Worm (Caenorhabditis elegans): ENCODE measurements around the gene gpx-7.

The gpx-7 gene

DNA sequence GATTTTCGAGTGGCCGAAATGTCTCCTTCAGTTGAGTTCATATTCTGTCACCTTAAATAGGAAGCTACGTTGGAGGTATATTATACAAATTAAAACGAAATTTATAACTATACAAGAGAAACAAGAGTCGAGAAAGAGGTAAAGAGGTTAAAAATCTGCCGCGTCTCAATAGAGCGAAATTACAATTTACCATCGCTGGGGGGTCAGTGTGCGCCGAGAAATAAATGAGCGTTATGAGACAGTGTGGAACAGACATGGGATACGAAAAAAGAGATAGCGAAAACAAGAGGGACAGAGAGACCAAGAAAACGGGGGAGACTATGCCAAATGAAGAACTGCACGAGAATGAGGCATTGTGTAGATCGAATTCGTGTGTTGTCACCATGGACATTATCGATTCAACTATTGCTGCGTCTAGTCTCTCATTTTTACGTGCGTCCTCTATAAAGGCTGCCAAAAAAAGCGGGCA lies 11.7 kb downstream of the gpx-7 start, which contains the start of gene ZK154.5 (continued):
- TF ChIP-seq efl-3 (GFP tag; optimal IDR thresholded peaks at IDR 0.05) (no peak), nhr-28 (tag; optimal IDR thresholded peaks at IDR 0.05) (no peak), ceh-8 (GFP tag; optimal IDR thresholded peaks at IDR 0.05) (no peak), unc-98 (GFP tag; IDR thresholded peaks at IDR 0.05) (no peak), tlp-1 (tag; optimal IDR thresholded peaks at IDR 0.05) (no peak), mab-9 (GFP tag; IDR thresholded peaks at IDR 0.05) (no peak), lsy-2 (tag; optimal IDR thresholded peaks at IDR 0.05) (peak; percentile 18 to 61), unc-62 (GFP tag; optimal IDR thresholded peaks at IDR 0.05) (no peak), fkh-8 (tag; optimal IDR thresholded peaks at IDR 0.05) (peak; percentile 43), ztf-4 (tag; optimal IDR thresholded peaks at IDR 0.05) (no peak), nhr-71 (tag; optimal IDR thresholded peaks at IDR 0.05) (peak; percentile 59), nhr-47 (tag; optimal IDR thresholded peaks at IDR 0.05) (peak; percentile 41), nhr-85 (tag) (peak; percentile 36), hpl-2 (GFP tag; optimal IDR thresholded peaks at IDR 0.05) (no peak), egl-27 (tag; optimal IDR thresholded peaks at IDR 0.05) (no peak), Y116A8C.19 (tag; optimal IDR thresholded peaks at IDR 0.05; ENCODE audit: borderline replicate concordance) (no peak), C16A3.4 (tag; optimal IDR thresholded peaks at IDR 0.05) (peak; percentile 30), zip-4 (GFP tag; optimal IDR thresholded peaks at IDR 0.05) (no peak), ceh-88 (GFP tag; IDR thresholded peaks at IDR 0.05) (no peak), lin-13 (GFP tag; optimal IDR thresholded peaks at IDR 0.05) (no peak), mef-2 (tag; optimal IDR thresholded peaks at IDR 0.05) (no peak), elt-3 (tag; optimal IDR thresholded peaks at IDR 0.05) (peak in 1 of 6 experiments; percentile 50), C04F5.9 (tag; optimal IDR thresholded peaks at IDR 0.05) (no peak), blmp-1 (tag; optimal IDR thresholded peaks at IDR 0.05) (peak; percentile 52), efl-1 (optimal IDR thresholded peaks at IDR 0.05) (peak; percentile 44 to 84), efl-1 (GFP tag; optimal IDR thresholded peaks at IDR 0.05 in 1 of 2) (peak in 1 of 2 experiments; percentile 19), fkh-10 (GFP tag; optimal IDR thresholded peaks at IDR 0.05) (no peak), alr-1 (tag; optimal IDR thresholded peaks at IDR 0.05; ENCODE audit: borderline replicate concordance) (no peak), fos-1 (tag; optimal IDR thresholded peaks at IDR 0.05) (no peak), grh-1 (GFP tag; IDR thresholded peaks at IDR 0.05) (no peak), ceh-90 (tag; optimal IDR thresholded peaks at IDR 0.05) (no peak), nhr-20 (tag; optimal IDR thresholded peaks at IDR 0.05) (peak; percentile 59)

ce11 chrX:7782389-7782788 lies 17.2 kb downstream of the gpx-7 start, which contains the start of gene ZK154.4:
Gene ZK154.4, minus strand, starts transcription at chrX:7782415.
- TF ChIP-seq hlh-17 (GFP tag; optimal IDR thresholded peaks at IDR 0.05; ENCODE audit: borderline replicate concordance) (no peak), unc-98 (GFP tag; IDR thresholded peaks at IDR 0.05) (no peak), lin-39 (tag; optimal IDR thresholded peaks at IDR 0.05) (no peak), mef-2 (tag; optimal IDR thresholded peaks at IDR 0.05) (peak; percentile 8), lin-14 (GFP tag; optimal IDR thresholded peaks at IDR 0.05) (peak; percentile 75), lsy-2 (tag; optimal IDR thresholded peaks at IDR 0.05) (peak; percentile 42 to 73), dsc-1 (tag; optimal IDR thresholded peaks at IDR 0.05) (peak; percentile 42), nhr-71 (tag; optimal IDR thresholded peaks at IDR 0.05) (peak; percentile 70), F16B12.6 (tag; optimal IDR thresholded peaks at IDR 0.05) (peak; percentile 91), nhr-84 (tag; optimal IDR thresholded peaks at IDR 0.05) (no peak), fkh-8 (tag; optimal IDR thresholded peaks at IDR 0.05) (peak; percentile 40), nhr-47 (tag; optimal IDR thresholded peaks at IDR 0.05) (peak; percentile 66), C34B4.2 (tag; optimal IDR thresholded peaks at IDR 0.05) (no peak), nhr-90 (tag; optimal IDR thresholded peaks at IDR 0.05; ENCODE audit: poor library complexity) (peak; percentile 28), elt-3 (tag; optimal IDR thresholded peaks at IDR 0.05) (no peak), efl-1 (optimal IDR thresholded peaks at IDR 0.05) (peak; percentile 41 to 62), efl-1 (GFP tag; optimal IDR thresholded peaks at IDR 0.05 in 1 of 2) (peak; percentile 63 to 92), elt-2 (tag; optimal IDR thresholded peaks at IDR 0.05) (peak; percentile 8), nhr-77 (tag; optimal IDR thresholded peaks at IDR 0.05) (peak; percentile 51), jun-1 (tag; optimal IDR thresholded peaks at IDR 0.05) (no peak), hlh-4 (tag; optimal IDR thresholded peaks at IDR 0.05) (no peak), tbx-2 (tag; optimal IDR thresholded peaks at IDR 0.05) (peak; percentile 55), lin-15B (tag; optimal IDR thresholded peaks at IDR 0.05) (no peak), lir-3 (tag; optimal IDR thresholded peaks at IDR 0.05; ENCODE audit: poor library complexity) (no peak), lin-35 (GFP tag; optimal IDR thresholded peaks at IDR 0.05) (peak; percentile 52 to 74), nhr-237 (tag; optimal IDR thresholded peaks at IDR 0.05) (no peak), ceh-82 (tag; optimal IDR thresholded peaks at IDR 0.05) (peak in 2 of 3 experiments; percentile 1 to 58), ceh-90 (tag; optimal IDR thresholded peaks at IDR 0.05) (no peak), mdl-1 (tag; optimal IDR thresholded peaks at IDR 0.05) (peak in 1 of 2 experiments; percentile 56), nhr-20 (tag; optimal IDR thresholded peaks at IDR 0.05) (peak; percentile 68)
